Worm (Caenorhabditis elegans): Measurements from ENCODE around the gene arrd-12.

arrd-12 gene

ce11 chrII:13765952-13766351 lies at the start of gene arrd-12:
arrd-12 (plus strand) TSS chrII:13766252.
- TF ChIP-seq hlh-1 (tag; optimal IDR thresholded peaks at IDR 0.05) (no peak), ztf-11 (tag; optimal IDR thresholded peaks at IDR 0.05) (no peak)

ce11 chrII:13717393-13718367 lies 48.4 kb upstream of the arrd-12 start:
- TF ChIP-seq M03D4.4 (tag; optimal IDR thresholded peaks at IDR 0.05) (no peak), unc-120 (tag; optimal IDR thresholded peaks at IDR 0.05; ENCODE audit: poor library complexity, severe bottlenecking) (no peak), mep-1 (tag; optimal IDR thresholded peaks at IDR 0.05) (no peak), tbx-8 (GFP tag; optimal IDR thresholded peaks at IDR 0.05) (no peak), sptf-1 (tag; optimal IDR thresholded peaks at IDR 0.05) (no peak), nhr-2 (tag; optimal IDR thresholded peaks at IDR 0.05) (no peak), blmp-1 (tag; optimal IDR thresholded peaks at IDR 0.05) (no peak), ces-1 (GFP tag; optimal IDR thresholded peaks at IDR 0.05) (no peak), bed-3 (GFP tag; optimal IDR thresholded peaks at IDR 0.05) (no peak), flh-1 (GFP tag; optimal IDR thresholded peaks at IDR 0.05) (no peak), unc-62 (GFP tag; optimal IDR thresholded peaks at IDR 0.05) (no peak), ceh-39 (tag; optimal IDR thresholded peaks at IDR 0.05) (no peak)

ce11 chrII:13720650-13721049 lies 45.4 kb upstream of the arrd-12 start:
- TF ChIP-seq sem-2 (GFP tag; optimal IDR thresholded peaks at IDR 0.05) = no peak
- no peak for TF ChIP-seq ces-1 (GFP tag; optimal IDR thresholded peaks at IDR 0.05)
- TF ChIP-seq ceh-43 (GFP tag; optimal IDR thresholded peaks at IDR 0.05) = no peak
- no peak for TF ChIP-seq tbx-8 (GFP tag; optimal IDR thresholded peaks at IDR 0.05)
- TF ChIP-seq nhr-237 (tag; optimal IDR thresholded peaks at IDR 0.05) = no peak
- no peak for TF ChIP-seq ztf-11 (tag; optimal IDR thresholded peaks at IDR 0.05)
- TF ChIP-seq pha-4 (tag; optimal IDR thresholded peaks at IDR 0.05) = no peak
- TF ChIP-seq ceh-83 (GFP tag; optimal IDR thresholded peaks at IDR 0.05) = no peak
- no peak for TF ChIP-seq mep-1 (tag; optimal IDR thresholded peaks at IDR 0.05)
- no peak for TF ChIP-seq lin-13 (tag; optimal IDR thresholded peaks at IDR 0.05)
- no peak for TF ChIP-seq unc-120 (tag; optimal IDR thresholded peaks at IDR 0.05; ENCODE audit: poor library complexity, severe bottlenecking)
- TF ChIP-seq snpc-4 (tag; optimal IDR thresholded peaks at IDR 0.05) = no peak
- TF ChIP-seq mls-2 (tag; optimal IDR thresholded peaks at IDR 0.05) = no peak

- TF ChIP-seq unc-39 (tag; optimal IDR thresholded peaks at IDR 0.05) = no peak
- no peak for TF ChIP-seq lin-32 (GFP tag; optimal IDR thresholded peaks at IDR 0.05)
Observed at ce11 chrII:13721218-13721617, 44.8 kb upstream of the arrd-12 start, which contains the start of gene sre-46. sre-46 (minus strand) TSS chrII:13721318.

- TF ChIP-seq snpc-4 (tag; optimal IDR thresholded peaks at IDR 0.05) (no peak), lsy-2 (tag; optimal IDR thresholded peaks at IDR 0.05) (no peak), bed-3 (GFP tag; optimal IDR thresholded peaks at IDR 0.05) (no peak), elt-1 (tag; optimal IDR thresholded peaks at IDR 0.05; ENCODE audit: borderline replicate concordance, insufficient read depth) (no peak), nhr-2 (tag; optimal IDR thresholded peaks at IDR 0.05) (no peak), nhr-237 (tag; optimal IDR thresholded peaks at IDR 0.05) (no peak), blmp-1 (tag; optimal IDR thresholded peaks at IDR 0.05) (no peak), nhr-12 (tag; optimal IDR thresholded peaks at IDR 0.05) (no peak), mep-1 (tag; optimal IDR thresholded peaks at IDR 0.05) (no peak), drap-1 (GFP tag; optimal IDR thresholded peaks at IDR 0.05) (no peak), hlh-1 (tag; optimal IDR thresholded peaks at IDR 0.05) (no peak), flh-1 (GFP tag; optimal IDR thresholded peaks at IDR 0.05) (no peak), unc-62 (GFP tag; optimal IDR thresholded peaks at IDR 0.05) (no peak)
Observed at ce11 chrII:13722763-13723162, 43.3 kb upstream of the arrd-12 start, which contains the start of gene Y54G9A.5. Y54G9A.5 (plus strand) TSS chrII:13723007.

ce11 chrII:13723754-13724153 lies 42.3 kb upstream of the arrd-12 start:
- TF ChIP-seq sem-2 (GFP tag; optimal IDR thresholded peaks at IDR 0.05) (no peak), lin-32 (GFP tag; optimal IDR thresholded peaks at IDR 0.05) (no peak), pha-4 (tag; optimal IDR thresholded peaks at IDR 0.05) (no peak), unc-120 (tag; optimal IDR thresholded peaks at IDR 0.05; ENCODE audit: poor library complexity, severe bottlenecking) (no peak), zip-8 (tag; optimal IDR thresholded peaks at IDR 0.05) (no peak), unc-62 (GFP tag; optimal IDR thresholded peaks at IDR 0.05) (no peak), mab-5 (tag; optimal IDR thresholded peaks at IDR 0.05) (no peak), ztf-11 (tag; optimal IDR thresholded peaks at IDR 0.05) (no peak), bed-3 (GFP tag; optimal IDR thresholded peaks at IDR 0.05) (no peak), blmp-1 (tag; optimal IDR thresholded peaks at IDR 0.05) (no peak), ceh-43 (GFP tag; optimal IDR thresholded peaks at IDR 0.05) (no peak), ham-2 (GFP tag; optimal IDR thresholded peaks at IDR 0.05) (no peak), M03D4.4 (tag; optimal IDR thresholded peaks at IDR 0.05) (no peak)
